Worm (Caenorhabditis elegans) whole organism, L4/young adult: ENCODE results near the gene leo-1.
A peak's percentile ranks its signal among the peaks of the same experiment; 100 is the strongest.
"Not testable (repeated sequence)": the region's sequence is repeated elsewhere in the genome, so short reads cannot be mapped to it uniquely, and the experiment has no call there.

Experiments used
- W03F9.2 ChIP-seq: fragments of 150-350 bp; optimal IDR thresholded peaks from 2 replicates; lab custom pipeline; 2014; ENCODE audit warnings: missing biosample characterization, missing genetic modification characterization
- dao-5 ChIP-seq: sonication (generic microtip); optimal IDR thresholded peaks from 2 replicates; lab custom pipeline; 2016; ENCODE audit warnings: missing genotype, missing genetic modification characterization, moderate library complexity, missing compliant biosample characterization
- him-1 ChIP-seq: sonication (generic microtip); optimal IDR thresholded peaks from 2 replicates; lab custom pipeline; 2016; ENCODE audit warnings: missing genotype, missing genetic modification reagents, missing genetic modification characterization, missing compliant biosample characterization

leo-1 gene

ce11 chrIV:11348822-11349221 is 19.7 kb upstream of the leo-1 start:
- TF ChIP-seq him-1 (tag; lab: Kevin White, UChicago) (no peak), dao-5 (tag; lab: Kevin White, UChicago) (no peak), W03F9.2 (tag; lab: Kevin White, UChicago) (no peak)

ce11 chrIV:11347275-11347674 is 18.1 kb upstream of the leo-1 start:
- no peak for TF ChIP-seq him-1 (tag; lab: Kevin White, UChicago)
- TF ChIP-seq W03F9.2 (tag; lab: Kevin White, UChicago) = no peak
- no peak for TF ChIP-seq dao-5 (tag; lab: Kevin White, UChicago)

DNA sequence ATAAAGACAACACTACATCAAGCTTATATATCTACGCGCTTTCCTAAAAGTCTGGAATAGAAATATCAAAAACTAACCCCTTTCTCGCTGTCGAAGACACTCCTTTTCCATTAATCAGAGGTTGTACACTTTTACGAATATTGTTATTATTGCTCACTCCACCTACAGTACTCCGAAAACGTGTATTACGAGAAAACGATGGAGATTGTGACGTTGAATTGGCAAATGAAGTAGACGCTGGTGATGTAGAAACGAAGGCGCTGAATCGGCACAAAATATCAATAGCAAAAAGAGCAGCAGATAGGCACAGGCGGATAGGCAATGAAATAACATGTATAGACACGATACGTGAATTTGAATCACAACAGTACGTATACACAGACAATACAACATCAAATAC is 15.1 kb upstream of the leo-1 start:
- TF ChIP-seq W03F9.2 (tag; lab: Kevin White, UChicago) = no peak
- TF ChIP-seq dao-5 (tag; lab: Kevin White, UChicago) = no peak
- TF ChIP-seq him-1 (tag; lab: Kevin White, UChicago) = no peak

ce11 chrIV:11340735-11341443 is 11.7 kb upstream of the leo-1 start:
- TF ChIP-seq W03F9.2 (tag; lab: Kevin White, UChicago) (no peak), dao-5 (tag; lab: Kevin White, UChicago) (no peak), him-1 (tag; lab: Kevin White, UChicago) (no peak)

- no peak for TF ChIP-seq dao-5 (tag; lab: Kevin White, UChicago)
- TF ChIP-seq W03F9.2 (tag; lab: Kevin White, UChicago) = peak; percentile 51
- no peak for TF ChIP-seq him-1 (tag; lab: Kevin White, UChicago)
These were observed 7.9 kb upstream of the leo-1 start, which contains the start of gene F54E12.2 for ce11 chrIV:11337021-11337420. Gene F54E12.2, minus strand, starts transcription at chrIV:11337184.

DNA sequence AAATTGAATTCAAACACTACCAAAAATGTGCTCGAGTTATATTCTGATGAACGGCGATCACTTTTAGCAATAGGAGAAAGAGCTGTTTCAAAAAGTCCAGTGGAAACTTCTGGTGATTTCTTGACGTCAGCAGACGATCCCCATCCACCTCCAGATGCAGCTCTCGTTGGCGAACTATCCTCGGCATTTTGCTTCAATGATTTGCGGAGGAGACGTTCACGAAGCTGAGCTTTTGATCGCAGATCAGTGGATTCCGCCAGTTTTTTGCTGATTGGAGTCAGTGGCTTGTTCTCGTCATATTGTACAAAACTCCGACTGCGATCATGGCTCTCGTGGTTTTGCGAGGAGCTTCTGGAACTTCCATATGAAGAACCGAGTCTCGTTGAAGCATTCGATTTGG is 7.0 kb upstream of the leo-1 start:
- TF ChIP-seq dao-5 (tag; lab: Kevin White, UChicago) = no peak
- no peak for TF ChIP-seq him-1 (tag; lab: Kevin White, UChicago)
- TF ChIP-seq W03F9.2 (tag; lab: Kevin White, UChicago) = no peak

ce11 chrIV:11332751-11333150 is 3.6 kb upstream of the leo-1 start, which contains the start of gene sart-3:
Gene sart-3, minus strand, starts transcription at chrIV:11332969.
- no peak for TF ChIP-seq W03F9.2 (tag; lab: Kevin White, UChicago)
- TF ChIP-seq dao-5 (tag; lab: Kevin White, UChicago) = no peak
- no peak for TF ChIP-seq him-1 (tag; lab: Kevin White, UChicago)

DNA sequence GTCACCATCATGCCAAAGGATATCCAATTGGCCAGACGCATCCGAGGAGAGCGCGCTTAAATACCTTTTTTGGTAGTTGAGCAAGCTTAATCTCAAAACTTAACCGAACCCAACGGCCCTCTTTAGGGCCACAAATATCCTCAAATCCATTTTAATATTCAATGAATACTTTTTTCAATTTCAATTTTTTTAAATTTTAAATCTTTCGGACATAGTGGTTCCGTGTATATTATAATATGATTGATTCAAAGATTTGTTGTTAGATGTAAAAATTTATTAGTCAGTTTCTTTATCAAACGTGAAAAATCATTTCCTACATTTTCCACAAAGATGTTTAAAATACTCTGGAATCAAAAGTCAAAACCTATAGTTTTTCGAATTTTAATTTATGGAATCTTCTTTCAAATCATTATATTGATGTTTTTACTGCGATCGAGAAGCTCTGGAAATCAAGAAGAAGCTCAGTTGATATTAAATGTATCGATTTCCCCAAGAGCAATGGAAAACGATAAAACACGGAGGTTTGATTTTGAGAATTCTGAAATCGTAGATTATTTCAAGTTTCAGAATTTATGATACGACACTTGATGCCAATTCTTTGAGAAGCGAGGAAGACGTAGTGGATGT is 2.1 kb downstream of the leo-1 start, which contains the start of gene B0035.21:
TSS of gene B0035.21 (plus strand) at position 322 of the 627 bp plus-strand sequence.
- TF ChIP-seq dao-5 (tag; lab: Kevin White, UChicago) = no peak
- no peak for TF ChIP-seq him-1 (tag; lab: Kevin White, UChicago)
- no peak for TF ChIP-seq W03F9.2 (tag; lab: Kevin White, UChicago)

- TF ChIP-seq him-1, dao-5, W03F9.2 (tag; lab: Kevin White, UChicago): not testable (repeated sequence)
These were observed 4.4 kb downstream of the leo-1 start, which contains the start of gene his-48 for ce11 chrIV:11324741-11325140. Gene his-48, plus strand, starts transcription at chrIV:11324745.

DNA sequence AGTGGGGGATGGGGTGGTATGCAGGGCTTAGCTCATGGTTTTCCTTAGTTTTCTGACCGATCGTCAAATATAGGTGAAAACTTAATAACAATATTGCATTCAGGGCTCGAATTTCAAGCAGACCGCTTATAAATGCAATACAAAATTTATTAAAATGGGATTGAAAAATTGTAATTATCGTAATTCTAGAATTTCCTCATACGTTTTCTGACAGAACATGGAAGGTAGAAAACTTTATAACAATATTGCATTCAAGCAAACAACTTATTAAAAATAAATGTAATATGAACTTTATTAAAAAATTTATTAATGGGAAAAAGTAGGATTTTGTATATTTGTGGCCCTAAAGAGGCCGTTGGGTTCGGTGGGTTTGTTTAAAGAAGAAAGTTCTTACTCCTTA is 5.5 kb downstream of the leo-1 start:
- TF ChIP-seq him-1 (tag; lab: Kevin White, UChicago) = no peak
- TF ChIP-seq W03F9.2 (tag; lab: Kevin White, UChicago) = no peak
- no peak for TF ChIP-seq dao-5 (tag; lab: Kevin White, UChicago)

ce11 chrIV:11320500-11320899 is 8.7 kb downstream of the leo-1 start, which contains the start of gene edg-1:
Gene edg-1, plus strand, starts transcription at chrIV:11320800.
- TF ChIP-seq him-1 (tag; lab: Kevin White, UChicago) = no peak
- TF ChIP-seq W03F9.2 (tag; lab: Kevin White, UChicago) = no peak
- no peak for TF ChIP-seq dao-5 (tag; lab: Kevin White, UChicago)

DNA sequence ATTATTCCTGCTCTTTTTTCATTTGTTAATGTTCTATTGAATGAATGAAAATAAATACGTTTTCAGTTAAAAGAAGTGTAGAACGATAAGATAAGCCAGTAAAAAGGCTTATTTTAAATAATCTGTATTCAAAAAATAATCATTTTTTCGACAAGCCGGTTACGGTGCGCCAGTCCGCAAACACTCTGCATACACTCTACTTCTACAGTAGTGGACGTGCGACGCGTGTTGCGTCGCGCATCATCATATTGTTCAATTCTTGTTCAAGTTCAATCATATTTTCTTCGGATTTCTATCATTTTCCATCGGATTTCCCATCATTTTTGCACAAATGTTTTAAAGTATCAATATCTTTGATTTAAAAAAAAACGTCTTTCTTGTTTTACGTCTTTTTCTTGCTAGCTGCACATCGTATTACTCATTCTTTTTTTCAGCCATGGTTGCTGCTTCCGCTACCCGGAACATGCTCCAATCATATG is 9.2 kb downstream of the leo-1 start, which contains the start of gene B0035.18:
TSS of gene B0035.18 (plus strand) at position 429 of the 479 bp plus-strand sequence.
- TF ChIP-seq him-1 (tag; lab: Kevin White, UChicago) (no peak), dao-5 (tag; lab: Kevin White, UChicago) (no peak), W03F9.2 (tag; lab: Kevin White, UChicago) (no peak)

DNA sequence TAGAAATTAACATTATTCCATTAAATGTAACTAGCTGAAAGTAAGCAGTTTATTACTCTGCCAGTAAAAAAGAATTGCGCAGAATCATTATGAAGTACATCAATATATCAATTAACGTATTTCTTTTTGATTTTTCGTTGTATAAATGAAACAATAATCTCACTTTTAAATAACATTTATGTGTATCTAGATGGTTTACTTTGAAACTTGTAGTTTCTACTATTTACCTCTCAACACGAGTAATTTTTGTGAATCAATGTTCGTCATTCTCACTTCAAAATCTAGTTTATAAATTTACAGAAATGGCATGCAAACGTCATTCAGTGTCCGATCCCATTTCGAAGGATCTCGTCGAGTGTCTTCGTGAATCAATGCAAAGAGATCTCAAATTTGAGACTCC is 12.1 kb downstream of the leo-1 start, which contains the start of gene gspd-1:
TSS of gene gspd-1 (plus strand) at position 301 of the 400 bp plus-strand sequence.
- TF ChIP-seq W03F9.2 (tag; lab: Kevin White, UChicago) (no peak), him-1 (tag; lab: Kevin White, UChicago) (no peak)
